Fruit fly (Drosophila melanogaster) whole organism, embryonic: ENCODE data around the gene CG5727.

Source experiments
- BEAF-32 ChIP-seq: fragments of 200-800 bp; sonication (Bioruptor generic); optimal IDR thresholded peaks from 3 replicates; lab custom pipeline; 2017; ENCODE audit warnings: missing biosample characterization, missing genetic modification characterization, mild to moderate bottlenecking, moderate library complexity, missing genetic modification reagents
- Bgb ChIP-seq: fragments of 200-800 bp; sonication (Bioruptor generic); IDR thresholded peaks from 2 replicates; pipeline ENCODE4 v1.3.6; 2022; ENCODE audit warnings: missing biosample characterization, missing genetic modification characterization; ENCODE audit not compliant: partially characterized antibody
- CG12219 ChIP-seq: fragments of 200-800 bp; sonication (Bioruptor generic); optimal IDR thresholded peaks from 3 replicates; lab custom pipeline; 2018; ENCODE audit warnings: missing biosample characterization, mild to moderate bottlenecking, missing genetic modification characterization
- CG13123 ChIP-seq: fragments of 200-800 bp; sonication (Bioruptor generic); optimal IDR thresholded peaks from 2 replicates; lab custom pipeline; 2016; ENCODE audit warnings: missing biosample characterization, missing genetic modification characterization
- CG15601 ChIP-seq: fragments of 200-800 bp; sonication (Bioruptor generic); optimal IDR thresholded peaks from 3 replicates; lab custom pipeline; 2019; ENCODE audit warnings: missing biosample characterization, mild to moderate bottlenecking, missing genetic modification characterization, moderate library complexity
- CG16813 ChIP-seq: fragments of 200-800 bp; sonication (Bioruptor generic); IDR thresholded peaks from 3 replicates; pipeline ENCODE4 v1.3.6; 2022; ENCODE audit warnings: missing biosample characterization, missing genetic modification characterization; ENCODE audit not compliant: partially characterized antibody
- CG2678 ChIP-seq: fragments of 200-800 bp; sonication (Bioruptor generic); optimal IDR thresholded peaks from 3 replicates; lab custom pipeline; 2019; ENCODE audit warnings: missing biosample characterization, mild to moderate bottlenecking, missing genetic modification characterization, moderate library complexity
- CG30020 ChIP-seq: fragments of 200-800 bp; optimal IDR thresholded peaks from 2 replicates; lab custom pipeline; 2019; ENCODE audit warnings: missing biosample characterization, mild to moderate bottlenecking, missing genetic modification characterization, moderate library complexity
- CG34422 ChIP-seq: fragments of 200-800 bp; sonication (Bioruptor generic); IDR thresholded peaks from 3 replicates; pipeline ENCODE4 v1.3.6; 2022; ENCODE audit warnings: missing biosample characterization, missing genetic modification characterization
- CG4404 ChIP-seq: fragments of 200-800 bp; sonication (Bioruptor generic); IDR thresholded peaks from 2 replicates; pipeline ENCODE4 v1.3.6; 2022; ENCODE audit warnings: missing biosample characterization, missing genetic modification characterization
- CG4617 ChIP-seq: fragments of 200-800 bp; sonication (Bioruptor generic); optimal IDR thresholded peaks from 3 replicates; lab custom pipeline; 2016; ENCODE audit warnings: missing biosample characterization, missing genetic modification characterization, borderline replicate concordance
- CG8359 ChIP-seq: fragments of 200-800 bp; sonication (Bioruptor generic); optimal IDR thresholded peaks from 2 replicates; lab custom pipeline; 2017; ENCODE audit warnings: missing biosample characterization, mild to moderate bottlenecking, missing genetic modification characterization, borderline replicate concordance
- CG9797 ChIP-seq: fragments of 200-800 bp; sonication (Bioruptor generic); optimal IDR thresholded peaks from 3 replicates; lab custom pipeline; 2018; ENCODE audit warnings: missing biosample characterization, mild to moderate bottlenecking, missing genetic modification characterization
- Dbx ChIP-seq: fragments of 200-800 bp; sonication (Bioruptor generic); IDR thresholded peaks from 3 replicates; pipeline ENCODE4 v1.3.6; 2022; ENCODE audit warnings: missing biosample characterization, missing genetic modification characterization
- Dll ChIP-seq: fragments of 200-800 bp; sonication (Bioruptor generic); IDR thresholded peaks from 4 replicates; pipeline ENCODE4 v1.3.6; 2022; ENCODE audit warnings: missing biosample characterization, missing genetic modification characterization; ENCODE audit not compliant: partially characterized antibody
- Dp ChIP-seq: fragments of 200-800 bp; sonication (Bioruptor generic); optimal IDR thresholded peaks from 2 replicates; lab custom pipeline; 2018; ENCODE audit warnings: missing biosample characterization, mild to moderate bottlenecking, missing genetic modification characterization, moderate library complexity
- E2f2 ChIP-seq: fragments of 200-800 bp; sonication (Bioruptor generic); IDR thresholded peaks from 2 replicates; pipeline ENCODE4 v1.3.6; 2022; ENCODE audit warnings: missing biosample characterization, missing genetic modification characterization
- Hmx ChIP-seq: fragments of 200-800 bp; sonication (Bioruptor generic); optimal IDR thresholded peaks from 2 replicates; lab custom pipeline; 2016; ENCODE audit warnings: missing biosample characterization, missing genetic modification characterization
- MBD-R2 ChIP-seq: fragments of 200-800 bp; sonication (Bioruptor generic); IDR thresholded peaks from 2 replicates; pipeline ENCODE4 v1.3.6; 2022; ENCODE audit warnings: missing biosample characterization, missing genetic modification characterization
- MESR4 ChIP-seq: fragments of 200-800 bp; sonication (Bioruptor generic); optimal IDR thresholded peaks from 2 replicates; lab custom pipeline; 2018; ENCODE audit warnings: missing biosample characterization, mild to moderate bottlenecking, missing genetic modification characterization, moderate library complexity
- Myb ChIP-seq: fragments of 200-800 bp; sonication (Bioruptor generic); optimal IDR thresholded peaks from 2 replicates; lab custom pipeline; 2016; ENCODE audit warnings: missing biosample characterization, missing genetic modification characterization
- YL-1 ChIP-seq: fragments of 200-800 bp; sonication (Bioruptor generic); optimal IDR thresholded peaks from 3 replicates; lab custom pipeline; 2017; ENCODE audit warnings: missing biosample characterization, mild to moderate bottlenecking, missing genetic modification characterization
- bbx ChIP-seq: fragments of 200-800 bp; sonication (Bioruptor generic); IDR thresholded peaks from 2 replicates; pipeline ENCODE4 v1.3.6; 2022; ENCODE audit warnings: missing biosample characterization, missing genetic modification characterization; ENCODE audit not compliant: partially characterized antibody
- ci ChIP-seq: fragments of 200-800 bp; sonication (Bioruptor generic); IDR thresholded peaks from 3 replicates; pipeline ENCODE4 v1.3.6; 2022; ENCODE audit warnings: missing biosample characterization, missing genetic modification characterization
- crp ChIP-seq, 2 experiments: fragments of 200-800 bp; sonication (Bioruptor generic); optimal IDR thresholded peaks; 2 replicates in 1 of 2; 3 replicates in 1 of 2; lab custom pipeline; 2017; ENCODE audit warnings: missing biosample characterization in 2 of 2, missing genetic modification characterization in 2 of 2, mild to moderate bottlenecking in 1 of 2, moderate library complexity in 1 of 2
- en ChIP-seq: fragments of 200-800 bp; sonication (Bioruptor generic); optimal IDR thresholded peaks from 2 replicates; lab custom pipeline; 2016; ENCODE audit warnings: missing biosample characterization, missing genetic modification characterization
- ewg ChIP-seq: fragments of 200-800 bp; sonication (Bioruptor generic); optimal IDR thresholded peaks from 3 replicates; lab custom pipeline; 2017; ENCODE audit warnings: mild to moderate bottlenecking, missing biosample characterization, missing genetic modification reagents, missing genetic modification characterization
- gcm ChIP-seq: fragments of 200-800 bp; sonication (Bioruptor generic); optimal IDR thresholded peaks from 2 replicates; lab custom pipeline; 2019; ENCODE audit warnings: missing biosample characterization, mild to moderate bottlenecking, missing genetic modification characterization, moderate library complexity
- gfzf ChIP-seq: fragments of 200-800 bp; sonication (Bioruptor generic); optimal IDR thresholded peaks from 2 replicates; lab custom pipeline; 2016; ENCODE audit warnings: missing biosample characterization, mild to moderate bottlenecking, missing genetic modification characterization, moderate library complexity
- pzg ChIP-seq: fragments of 200-800 bp; sonication (Bioruptor generic); optimal IDR thresholded peaks from 3 replicates; lab custom pipeline; 2018; ENCODE audit warnings: missing biosample characterization, mild to moderate bottlenecking, missing genetic modification characterization, moderate library complexity
- stwl ChIP-seq: fragments of 200-800 bp; sonication (Bioruptor generic); optimal IDR thresholded peaks from 3 replicates; lab custom pipeline; 2018; ENCODE audit warnings: missing biosample characterization, mild to moderate bottlenecking, missing genetic modification characterization, moderate library complexity
- usp ChIP-seq: fragments of >200 bp; optimal IDR thresholded peaks from 2 replicates; lab custom pipeline; 2017; ENCODE audit warnings: missing biosample characterization, missing genetic modification characterization
- wek ChIP-seq: fragments of 200-800 bp; sonication (Bioruptor generic); optimal IDR thresholded peaks from 3 replicates; lab custom pipeline; 2018; ENCODE audit warnings: missing biosample characterization, mild to moderate bottlenecking, missing genetic modification characterization, moderate library complexity
- zen ChIP-seq: fragments of 200-800 bp; sonication (Bioruptor generic); optimal IDR thresholded peaks from 3 replicates; lab custom pipeline; 2018; ENCODE audit warnings: missing biosample characterization, mild to moderate bottlenecking, missing genetic modification characterization, moderate library complexity

The CG5727 gene

dm6 chr2L:10208799-10209794 is 1.4 kb downstream of the CG5727 start, which contains the start of gene CG5731 (continued):
- TF ChIP-seq CG15601 (tag; lab: Kevin White, UChicago): peak; percentile 6

- TF ChIP-seq MBD-R2 (GFP tag; lab: Robert Waterston, UW) (peak; percentile 52; the same call in 1 of the 2 replicates), Hmx (GFP tag; lab: Kevin White, UChicago) (no peak), en (GFP tag; lab: Kevin White, UChicago) (no peak), Dp (GFP tag; lab: Kevin White, UChicago) (peak; percentile 36), CG34422 (GFP tag; lab: Robert Waterston, UW) (0 out of 3 replicates have a peak, but pooled peaks have one; percentile 12), Dll (GFP tag; lab: Robert Waterston, UW) (peak; percentile 52; the same call in 1 of the 4 replicates), stwl (tag; lab: Kevin White, UChicago) (peak; percentile 1), zen (no peak), CG13123 (GFP tag; lab: Kevin White, UChicago) (no peak), CG12219 (GFP tag; lab: Kevin White, UChicago) (no peak), Myb (GFP tag; lab: Kevin White, UChicago) (peak; percentile 68), CG4617 (GFP tag; lab: Kevin White, UChicago) (peak; percentile 69), BEAF-32 (GFP tag; lab: Kevin White, UChicago) (peak; percentile 3), usp (GFP tag; lab: Kevin White, UChicago) (no peak), Bgb (GFP tag; lab: Robert Waterston, UW) (0 out of 2 replicates have a peak, but pooled peaks have one; percentile 8), MESR4 (peak; percentile 67), E2f2 (GFP tag; lab: Robert Waterston, UW) (peak; percentile 32; the same call in 1 of the 2 replicates), CG30020 (tag; lab: Kevin White, UChicago) (peak; percentile 19), CG9797 (GFP tag; lab: Kevin White, UChicago) (peak; percentile 66), CG16813 (GFP tag; lab: Robert Waterston, UW) (0 out of 3 replicates have a peak, but pooled peaks have one; percentile 22), CG2678 (tag; lab: Kevin White, UChicago) (no peak), Dbx (GFP tag; lab: Robert Waterston, UW) (peak; percentile 29; the same call in 1 of the 3 replicates), wek (GFP tag; lab: Kevin White, UChicago) (peak; percentile 26), CG4404 (GFP tag; lab: Robert Waterston, UW) (no peak), ci (GFP tag; lab: Robert Waterston, UW) (0 out of 3 replicates have a peak, but pooled peaks have one; percentile 21), YL-1 (GFP tag; lab: Kevin White, UChicago) (peak; percentile 12), bbx (GFP tag; lab: Robert Waterston, UW) (peak; percentile 24; the same call in 1 of the 2 replicates), gcm (GFP tag; lab: Kevin White, UChicago) (no peak), CG8359 (no peak), ewg (GFP tag; lab: Kevin White, UChicago) (peak; percentile 12), gfzf (GFP tag; lab: Kevin White, UChicago) (peak; percentile 68), pzg (GFP tag; lab: Kevin White, UChicago) (peak; percentile 43), crp (GFP tag; optimal IDR thresholded peaks at IDR 0.05; lab: Kevin White, UChicago) (peak in 1 of 2 experiments; percentile 31)
These were observed 3.8 kb downstream of the CG5727 start, which contains the start of gene Snx17 for dm6 chr2L:10206633-10207162. Snx17 (minus strand) TSS chr2L:10206961.
